Fruit fly (Drosophila melanogaster): Measurements from ENCODE around the gene CG10383.

Gene CG10383

dm6 chr2L:18688646-18689296, 6.6 kb downstream of the CG10383 start, which contains the start of gene msl-1:
msl-1 (minus strand) TSS chr2L:18688800.
- TF ChIP-seq CG8478 (optimal IDR thresholded peaks at IDR 0.05), result no peak
- no peak for TF ChIP-seq Dll (optimal IDR thresholded peaks at IDR 0.05)
- no peak for TF ChIP-seq EcR (GFP tag; optimal IDR thresholded peaks at IDR 0.05)
- TF ChIP-seq usp (GFP tag; optimal IDR thresholded peaks at IDR 0.05), result no peak
- TF ChIP-seq pan (optimal IDR thresholded peaks at IDR 0.05), result no peak
- no peak for TF ChIP-seq psq (optimal IDR thresholded peaks at IDR 0.05)

dm6 chr2L:18687827-18688226, 7.6 kb downstream of the CG10383 start:
- TF ChIP-seq EcR (GFP tag; optimal IDR thresholded peaks at IDR 0.05) (no peak), psq (optimal IDR thresholded peaks at IDR 0.05) (no peak), CG8478 (optimal IDR thresholded peaks at IDR 0.05) (no peak), Dll (optimal IDR thresholded peaks at IDR 0.05) (no peak), pan (optimal IDR thresholded peaks at IDR 0.05) (no peak)

- TF ChIP-seq psq (optimal IDR thresholded peaks at IDR 0.05), result no peak
- TF ChIP-seq CG8478 (optimal IDR thresholded peaks at IDR 0.05), result no peak
- no peak for TF ChIP-seq pan (optimal IDR thresholded peaks at IDR 0.05)
- TF ChIP-seq EcR (GFP tag; optimal IDR thresholded peaks at IDR 0.05), result no peak
- TF ChIP-seq Dll (optimal IDR thresholded peaks at IDR 0.05), result no peak
- no peak for TF ChIP-seq usp (GFP tag; optimal IDR thresholded peaks at IDR 0.05)
Measured at dm6 chr2L:18681903-18682302, 13.5 kb downstream of the CG10383 start, which contains the start of gene tos. tos (minus strand) TSS chr2L:18682075.

dm6 chr2L:18677910-18678639, 17.3 kb downstream of the CG10383 start:
- TF ChIP-seq EcR (GFP tag; optimal IDR thresholded peaks at IDR 0.05) (no peak), psq (optimal IDR thresholded peaks at IDR 0.05) (no peak), pan (optimal IDR thresholded peaks at IDR 0.05) (no peak), CG8478 (optimal IDR thresholded peaks at IDR 0.05) (no peak), Dll (optimal IDR thresholded peaks at IDR 0.05) (no peak), usp (GFP tag; optimal IDR thresholded peaks at IDR 0.05) (no peak)

dm6 chr2L:18676948-18677820, 18.2 kb downstream of the CG10383 start, which contains the start of the genes Mst36Fa and CG31751:
Mst36Fa (minus strand) TSS chr2L:18676998.
CG31751 (plus strand) TSS chr2L:18677221.
- no peak for TF ChIP-seq Dll (optimal IDR thresholded peaks at IDR 0.05)
- no peak for TF ChIP-seq EcR (GFP tag; optimal IDR thresholded peaks at IDR 0.05)
- no peak for TF ChIP-seq CG8478 (optimal IDR thresholded peaks at IDR 0.05)
- TF ChIP-seq psq (optimal IDR thresholded peaks at IDR 0.05), result no peak
- TF ChIP-seq pan (optimal IDR thresholded peaks at IDR 0.05), result no peak
- TF ChIP-seq usp (GFP tag; optimal IDR thresholded peaks at IDR 0.05), result no peak

dm6 chr2L:18674994-18675393, 20.4 kb downstream of the CG10383 start, which contains the start of gene Mst36Fb:
Mst36Fb (minus strand) TSS chr2L:18675094.
- TF ChIP-seq CG8478 (optimal IDR thresholded peaks at IDR 0.05), result no peak
- no peak for TF ChIP-seq psq (optimal IDR thresholded peaks at IDR 0.05)
- no peak for TF ChIP-seq EcR (GFP tag; optimal IDR thresholded peaks at IDR 0.05)
- no peak for TF ChIP-seq pan (optimal IDR thresholded peaks at IDR 0.05)
- no peak for TF ChIP-seq Dll (optimal IDR thresholded peaks at IDR 0.05)
- no peak for TF ChIP-seq usp (GFP tag; optimal IDR thresholded peaks at IDR 0.05)

- TF ChIP-seq EcR (GFP tag; optimal IDR thresholded peaks at IDR 0.05), result no peak
- no peak for TF ChIP-seq CG8478 (optimal IDR thresholded peaks at IDR 0.05)
- no peak for TF ChIP-seq psq (optimal IDR thresholded peaks at IDR 0.05)
- TF ChIP-seq usp (GFP tag; optimal IDR thresholded peaks at IDR 0.05), result no peak
Measured at dm6 chr2L:18673185-18673584, 22.2 kb downstream of the CG10383 start, which contains the start of gene CG43339. CG43339 (minus strand) TSS chr2L:18673285.

dm6 chr2L:18671146-18671545, 24.3 kb downstream of the CG10383 start, which contains the start of gene CG43338:
CG43338 (minus strand) TSS chr2L:18671246.
- TF ChIP-seq CG8478 (optimal IDR thresholded peaks at IDR 0.05) (no peak), pan (optimal IDR thresholded peaks at IDR 0.05) (no peak), EcR (GFP tag; optimal IDR thresholded peaks at IDR 0.05) (no peak)

dm6 chr2L:18665952-18666606, 29.3 kb downstream of the CG10383 start:
- TF ChIP-seq usp (GFP tag; optimal IDR thresholded peaks at IDR 0.05), result no peak
- TF ChIP-seq pan (optimal IDR thresholded peaks at IDR 0.05), result peak; percentile 26
- TF ChIP-seq CG8478 (optimal IDR thresholded peaks at IDR 0.05), result no peak

- TF ChIP-seq EcR (GFP tag; optimal IDR thresholded peaks at IDR 0.05) (peak in 1 of 2 experiments; percentile 82), pan (optimal IDR thresholded peaks at IDR 0.05) (no peak)
Measured at dm6 chr2L:18664707-18665550, 30.5 kb downstream of the CG10383 start.

dm6 chr2L:18663395-18663794, 32.0 kb downstream of the CG10383 start:
- TF ChIP-seq usp (GFP tag; optimal IDR thresholded peaks at IDR 0.05), result no peak
- TF ChIP-seq CG8478 (optimal IDR thresholded peaks at IDR 0.05), result no peak
